Worm (Caenorhabditis elegans): ENCODE measurements around the gene sox-2.

Gene sox-2

DNA sequence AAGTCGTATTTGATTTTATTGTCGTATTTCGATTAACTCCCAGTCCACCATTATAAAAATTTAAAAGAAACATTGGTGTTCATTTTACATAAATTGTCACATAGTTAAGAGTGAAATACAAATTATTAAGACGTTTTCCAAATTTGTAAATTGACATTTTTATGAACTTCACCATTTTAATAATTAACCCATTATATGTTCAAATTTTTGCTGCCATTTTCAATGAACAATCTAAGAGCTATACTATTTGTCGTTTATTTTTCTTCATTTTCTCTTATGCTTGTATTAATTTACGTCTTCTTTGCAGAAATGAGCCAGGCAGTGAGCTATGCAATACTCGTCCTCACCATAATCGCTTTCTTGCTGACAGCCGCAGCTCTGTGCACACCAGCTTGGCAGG, 32.4 kb downstream of the sox-2 start, which contains the start of gene clc-2:
Gene clc-2, plus strand, starts transcription at position 301 of the 400 bp plus-strand sequence.
- TF ChIP-seq flt-1 (GFP tag; IDR thresholded peaks at IDR 0.05) (no peak), ref-1 (GFP tag; conservative IDR thresholded peaks at IDR 0.05) (no peak), T22C8.4 (GFP tag; IDR thresholded peaks at IDR 0.05) (no peak), cog-1 (tag; optimal IDR thresholded peaks at IDR 0.05) (no peak), ztf-29 (GFP tag; IDR thresholded peaks at IDR 0.05) (no peak)

DNA sequence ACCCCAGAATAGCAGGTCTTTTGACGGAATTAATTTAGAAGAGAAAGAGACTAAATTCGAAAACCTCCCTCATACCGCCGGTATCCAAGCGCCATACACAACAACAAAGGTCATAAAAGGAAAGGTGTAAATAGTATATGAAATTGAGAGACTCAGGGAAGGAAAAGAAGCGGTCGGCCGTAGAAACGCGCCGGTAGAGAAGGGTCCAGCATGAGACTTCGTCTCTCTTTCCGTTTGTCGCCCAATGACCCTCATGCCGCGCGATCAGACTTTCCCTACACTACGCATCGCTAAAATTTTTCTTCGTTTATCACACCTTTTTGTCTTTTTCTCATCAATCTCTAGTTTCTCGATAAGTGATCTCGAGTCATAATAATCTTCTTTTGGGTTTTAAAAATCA, 33.1 kb downstream of the sox-2 start:
- no peak for TF ChIP-seq tab-1 (GFP tag; IDR thresholded peaks at IDR 0.05)
- TF ChIP-seq ref-1 (GFP tag; conservative IDR thresholded peaks at IDR 0.05): no peak
- no peak for TF ChIP-seq flt-1 (GFP tag; IDR thresholded peaks at IDR 0.05)
- no peak for TF ChIP-seq ztf-29 (GFP tag; IDR thresholded peaks at IDR 0.05)
- no peak for TF ChIP-seq cog-1 (tag; optimal IDR thresholded peaks at IDR 0.05)
- no peak for TF ChIP-seq klf-2 (GFP tag; conservative IDR thresholded peaks at IDR 0.05)
- no peak for TF ChIP-seq ztf-23 (GFP tag; IDR thresholded peaks at IDR 0.05)
- TF ChIP-seq med-1 (GFP tag; optimal IDR thresholded peaks at IDR 0.05; ENCODE audit: insufficient read depth): no peak
- no peak for TF ChIP-seq T22C8.4 (GFP tag; IDR thresholded peaks at IDR 0.05)

DNA sequence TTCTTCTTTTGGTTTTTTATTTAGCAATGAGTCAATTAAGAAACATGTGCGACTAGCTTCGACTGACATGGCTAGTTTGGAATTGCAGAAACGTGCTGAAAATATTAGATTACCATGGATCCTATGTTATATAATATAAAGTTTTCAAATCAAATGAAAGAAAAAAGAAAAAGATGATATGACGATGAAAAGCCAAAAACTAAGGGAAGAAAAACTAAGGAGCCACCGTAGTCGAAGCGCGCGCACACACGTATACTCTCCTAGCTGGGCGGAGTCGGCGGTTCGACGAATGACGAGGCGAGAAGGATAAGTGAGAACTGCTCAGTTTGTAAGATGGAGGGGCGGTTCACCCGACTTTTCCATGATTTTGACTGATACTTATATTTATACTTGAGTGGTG, 38.7 kb downstream of the sox-2 start, which contains the start of gene mnm-2:
Gene mnm-2, minus strand, starts transcription at position 101 of the 400 bp plus-strand sequence.
- TF ChIP-seq tab-1 (GFP tag; IDR thresholded peaks at IDR 0.05) (no peak), klf-2 (GFP tag; conservative IDR thresholded peaks at IDR 0.05) (no peak), T22C8.4 (GFP tag; IDR thresholded peaks at IDR 0.05) (no peak), ref-1 (GFP tag; conservative IDR thresholded peaks at IDR 0.05) (no peak), flt-1 (GFP tag; IDR thresholded peaks at IDR 0.05) (no peak), ztf-23 (GFP tag; IDR thresholded peaks at IDR 0.05) (no peak), ztf-29 (GFP tag; IDR thresholded peaks at IDR 0.05) (no peak), med-1 (GFP tag; optimal IDR thresholded peaks at IDR 0.05; ENCODE audit: insufficient read depth) (no peak), cog-1 (tag; optimal IDR thresholded peaks at IDR 0.05) (no peak)

DNA sequence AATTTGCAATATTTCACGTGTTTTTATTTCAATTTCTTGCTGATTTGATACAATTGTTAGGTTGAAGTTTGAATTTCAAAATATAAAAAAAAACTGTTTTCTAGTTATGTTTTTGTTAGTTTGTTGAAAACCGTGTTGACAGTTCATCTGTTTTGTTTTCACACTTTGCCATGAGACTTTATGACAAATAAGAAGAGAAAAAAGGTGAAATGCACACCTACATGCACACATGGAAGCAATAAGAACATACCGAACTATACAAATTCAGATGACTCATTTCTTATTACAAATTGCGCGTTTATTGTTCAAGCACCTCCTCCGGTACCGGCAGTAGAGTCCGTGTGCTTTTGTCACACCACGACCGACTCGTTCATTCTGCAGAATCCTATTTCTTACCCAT, 43.0 kb downstream of the sox-2 start, which contains the start of gene C10A4.9:
Gene C10A4.9, plus strand, starts transcription at position 301 of the 400 bp plus-strand sequence.
- no peak for TF ChIP-seq ref-1 (GFP tag; conservative IDR thresholded peaks at IDR 0.05)
- no peak for TF ChIP-seq klf-2 (GFP tag; conservative IDR thresholded peaks at IDR 0.05)
- no peak for TF ChIP-seq flt-1 (GFP tag; IDR thresholded peaks at IDR 0.05)
- no peak for TF ChIP-seq med-1 (GFP tag; optimal IDR thresholded peaks at IDR 0.05; ENCODE audit: insufficient read depth)
- no peak for TF ChIP-seq cog-1 (tag; optimal IDR thresholded peaks at IDR 0.05)
- TF ChIP-seq ztf-23 (GFP tag; IDR thresholded peaks at IDR 0.05): no peak
- TF ChIP-seq ztf-29 (GFP tag; IDR thresholded peaks at IDR 0.05): no peak
- no peak for TF ChIP-seq T22C8.4 (GFP tag; IDR thresholded peaks at IDR 0.05)
- TF ChIP-seq tab-1 (GFP tag; IDR thresholded peaks at IDR 0.05): no peak

DNA sequence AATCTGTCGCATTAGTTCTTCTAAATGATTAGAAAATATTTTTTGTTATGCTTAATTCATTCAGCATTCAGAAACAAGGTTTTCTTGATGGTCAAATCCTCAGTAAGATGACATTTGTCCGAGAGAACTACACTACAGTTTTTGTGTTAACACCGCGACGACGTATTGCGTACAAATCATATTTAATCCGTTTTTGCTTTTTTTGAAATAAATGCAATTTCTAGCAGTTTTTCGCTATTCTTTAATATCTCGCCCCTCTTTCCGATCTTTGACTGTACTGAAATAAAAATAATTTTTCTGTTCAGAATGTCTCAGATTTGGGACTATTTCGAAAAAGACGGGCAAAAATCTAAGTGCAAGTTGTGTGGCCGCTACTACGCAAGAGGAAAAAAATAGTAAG, 47.5 kb downstream of the sox-2 start, which contains the start of gene C10A4.1:
Gene C10A4.1, plus strand, starts transcription at position 301 of the 400 bp plus-strand sequence.
- TF ChIP-seq ztf-23 (GFP tag; IDR thresholded peaks at IDR 0.05) (no peak), cog-1 (tag; optimal IDR thresholded peaks at IDR 0.05) (no peak), flt-1 (GFP tag; IDR thresholded peaks at IDR 0.05) (no peak), T22C8.4 (GFP tag; IDR thresholded peaks at IDR 0.05) (no peak), med-1 (GFP tag; optimal IDR thresholded peaks at IDR 0.05; ENCODE audit: insufficient read depth) (no peak), ref-1 (GFP tag; conservative IDR thresholded peaks at IDR 0.05) (no peak), tab-1 (GFP tag; IDR thresholded peaks at IDR 0.05) (no peak), ztf-29 (GFP tag; IDR thresholded peaks at IDR 0.05) (no peak), klf-2 (GFP tag; conservative IDR thresholded peaks at IDR 0.05) (no peak)

DNA sequence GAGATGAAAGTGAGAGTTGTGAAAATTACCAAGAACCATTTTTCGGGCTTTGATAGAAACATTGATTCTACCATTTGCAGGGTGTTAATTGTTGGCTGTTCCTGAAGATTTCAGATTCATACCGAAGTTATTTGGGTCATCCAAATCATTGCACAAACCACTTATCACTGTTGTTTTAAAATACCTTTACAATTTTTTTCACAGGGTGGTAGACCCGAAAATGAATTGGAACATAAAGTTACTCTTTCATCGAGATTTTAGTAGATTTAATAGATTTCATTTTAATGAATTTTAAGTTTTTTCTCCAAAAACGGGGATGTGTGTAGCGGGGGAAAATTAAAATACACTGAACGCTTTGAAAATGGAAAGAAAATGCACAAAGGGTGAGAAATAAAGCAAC, 48.1 kb downstream of the sox-2 start, which contains the start of gene C10A4.7:
Gene C10A4.7, minus strand, starts transcription at position 101 of the 400 bp plus-strand sequence.
- TF ChIP-seq cog-1 (tag; optimal IDR thresholded peaks at IDR 0.05) (no peak), flt-1 (GFP tag; IDR thresholded peaks at IDR 0.05) (no peak), ztf-29 (GFP tag; IDR thresholded peaks at IDR 0.05) (no peak), ref-1 (GFP tag; conservative IDR thresholded peaks at IDR 0.05) (no peak), T22C8.4 (GFP tag; IDR thresholded peaks at IDR 0.05) (no peak), med-1 (GFP tag; optimal IDR thresholded peaks at IDR 0.05; ENCODE audit: insufficient read depth) (no peak), tab-1 (GFP tag; IDR thresholded peaks at IDR 0.05) (no peak), ztf-23 (GFP tag; IDR thresholded peaks at IDR 0.05) (no peak)

DNA sequence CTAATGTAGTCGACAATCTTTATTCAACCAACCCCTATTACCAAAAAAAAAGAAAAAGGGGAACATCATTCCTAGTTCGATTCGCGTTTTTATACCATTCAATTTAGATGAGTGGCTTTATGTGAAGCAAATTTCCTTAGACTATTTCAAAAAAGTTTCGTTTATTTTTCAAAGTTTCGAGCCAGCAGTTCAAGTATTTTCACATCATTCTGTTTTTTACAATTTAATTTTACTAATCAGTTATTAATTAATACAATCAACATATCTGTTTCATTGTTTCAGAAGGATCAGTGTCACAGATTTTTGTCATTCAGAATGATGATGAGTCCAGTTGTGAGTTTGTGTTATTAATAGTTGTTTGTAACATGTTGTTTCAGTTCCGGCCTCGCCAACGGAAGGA, 53.6 kb downstream of the sox-2 start, which contains the start of gene C10A4.2:
Gene C10A4.2, plus strand, starts transcription at position 301 of the 400 bp plus-strand sequence.
- TF ChIP-seq ztf-23 (GFP tag; IDR thresholded peaks at IDR 0.05) (no peak), ztf-29 (GFP tag; IDR thresholded peaks at IDR 0.05) (no peak)

DNA sequence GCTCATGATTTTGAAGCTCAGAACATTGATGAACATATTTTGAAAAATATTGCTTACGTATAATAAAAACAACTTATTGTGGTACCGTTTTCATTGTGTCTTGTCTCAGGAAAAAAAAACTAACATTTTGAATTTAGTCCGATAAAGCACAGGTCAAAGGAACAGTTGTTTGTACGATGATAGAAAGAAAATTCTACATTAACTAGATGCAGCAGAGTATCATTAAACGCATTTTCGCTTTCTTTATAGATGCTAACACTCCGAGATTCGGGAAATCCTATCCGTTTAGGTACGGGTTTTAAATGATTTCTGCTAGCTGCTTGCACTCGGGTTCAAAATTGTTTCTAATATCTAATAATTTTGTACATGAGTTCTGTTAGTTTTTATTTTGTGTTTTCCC, 54.5 kb downstream of the sox-2 start:
- TF ChIP-seq T22C8.4 (GFP tag; IDR thresholded peaks at IDR 0.05) (no peak), cog-1 (tag; optimal IDR thresholded peaks at IDR 0.05) (no peak), ztf-23 (GFP tag; IDR thresholded peaks at IDR 0.05) (no peak), flt-1 (GFP tag; IDR thresholded peaks at IDR 0.05) (no peak), klf-2 (GFP tag; conservative IDR thresholded peaks at IDR 0.05) (no peak), ref-1 (GFP tag; conservative IDR thresholded peaks at IDR 0.05) (no peak), med-1 (GFP tag; optimal IDR thresholded peaks at IDR 0.05; ENCODE audit: insufficient read depth) (no peak), ztf-29 (GFP tag; IDR thresholded peaks at IDR 0.05) (no peak)
